Worm (Caenorhabditis elegans) whole organism, young adult: ENCODE data around the gene F13D2.1.
A peak's percentile ranks its signal among the peaks of the same experiment; 100 is the strongest.

Experiments used
- B0035.1 ChIP-seq: sonication (generic microtip); optimal IDR thresholded peaks from 2 replicates; lab custom pipeline; 2016; ENCODE audit warnings: missing genetic modification characterization, mild to moderate bottlenecking, missing compliant biosample characterization, missing genotype, missing genetic modification reagents
- C06A6.2 ChIP-seq: fragments of 200-800 bp; sonication (Bioruptor generic); conservative IDR thresholded peaks from 2 replicates; pipeline ENCODE4 v1.3.6; 2022; ENCODE audit warnings: missing genetic modification characterization, missing compliant biosample characterization
- F22D6.2 ChIP-seq: sonication (generic microtip); optimal IDR thresholded peaks from 2 replicates; lab custom pipeline; 2016; ENCODE audit warnings: mild to moderate bottlenecking, missing genetic modification characterization, missing compliant biosample characterization
- F33H1.4 ChIP-seq: fragments of 200-800 bp; sonication (Bioruptor generic); IDR thresholded peaks from 2 replicates; pipeline ENCODE4 v1.3.6; 2022; ENCODE audit warnings: missing genetic modification reagents, missing genetic modification characterization, missing compliant biosample characterization
- F49E8.2 ChIP-seq: sonication (generic microtip); optimal IDR thresholded peaks from 3 replicates; lab custom pipeline; 2017; ENCODE audit warnings: missing genetic modification characterization, mild to moderate bottlenecking, missing compliant biosample characterization, antibody characterized with exemption, moderate library complexity; ENCODE audit not compliant: insufficient read depth
- F52B5.7 ChIP-seq: sonication (generic microtip); optimal IDR thresholded peaks from 2 replicates; lab custom pipeline; 2016; ENCODE audit warnings: mild to moderate bottlenecking, missing genetic modification characterization, missing compliant biosample characterization
- F55B11.4 ChIP-seq: sonication (generic microtip); optimal IDR thresholded peaks from 2 replicates; lab custom pipeline; 2016; ENCODE audit warnings: missing compliant biosample characterization, missing genetic modification characterization, borderline replicate concordance; ENCODE audit not compliant: insufficient read depth
- F57C9.4 ChIP-seq: sonication (generic microtip); optimal IDR thresholded peaks from 2 replicates; lab custom pipeline; 2017; ENCODE audit warnings: mild to moderate bottlenecking, missing genetic modification characterization, missing compliant biosample characterization
- K12H6.12 ChIP-seq: fragments of 200-800 bp; sonication (Bioruptor generic); optimal IDR thresholded peaks from 2 replicates; lab custom pipeline; 2018; ENCODE audit warnings: mild to moderate bottlenecking, missing genetic modification characterization, missing compliant biosample characterization
- T26A5.8 ChIP-seq: sonication (generic microtip); optimal IDR thresholded peaks from 2 replicates; lab custom pipeline; 2016; ENCODE audit warnings: missing genetic modification characterization, missing compliant biosample characterization
- Y56A3A.18 ChIP-seq: fragments of 200-800 bp; sonication (Bioruptor generic); IDR thresholded peaks from 2 replicates; pipeline ENCODE4 v1.3.6; 2022; ENCODE audit warnings: missing genetic modification reagents, missing genetic modification characterization, missing compliant biosample characterization
- Y67H2A.10 ChIP-seq: fragments of 200-800 bp; sonication (Bioruptor generic); conservative IDR thresholded peaks from 2 replicates; pipeline ENCODE4 v1.3.6; 2022; ENCODE audit warnings: missing genetic modification reagents, missing genetic modification characterization, missing compliant biosample characterization
- Y79H2A.3 ChIP-seq: fragments of 200-800 bp; sonication (Bioruptor generic); conservative IDR thresholded peaks from 2 replicates; pipeline ENCODE4 v1.3.6; 2022; ENCODE audit warnings: missing genetic modification reagents, missing genetic modification characterization, missing compliant biosample characterization
- Y95B8A.8 ChIP-seq: fragments of 200-800 bp; sonication (Bioruptor generic); IDR thresholded peaks from 2 replicates; pipeline ENCODE4 v1.3.6; 2022; ENCODE audit warnings: missing genetic modification reagents, missing genetic modification characterization, missing compliant biosample characterization
- ama-1 ChIP-seq, 3 experiments: fragments of 150-350 bp in 1 of 3; sonication (generic microtip) in 2 of 3; optimal IDR thresholded peaks; 2 replicates each; lab custom pipeline; 2014 to 2018; ENCODE audit warnings: missing biosample characterization in 2 of 3, missing genetic modification characterization in 2 of 3, missing genetic modification reagents in 2 of 3
- atf-7 ChIP-seq: sonication (generic microtip); optimal IDR thresholded peaks from 2 replicates; lab custom pipeline; 2017; ENCODE audit warnings: mild to moderate bottlenecking, missing genetic modification characterization, missing compliant biosample characterization
- dox-1 ChIP-seq: fragments of 200-800 bp; sonication (Bioruptor generic); IDR thresholded peaks from 2 replicates; pipeline ENCODE4 v1.3.6; 2022; ENCODE audit warnings: missing genetic modification reagents, missing genetic modification characterization, missing compliant biosample characterization
- egl-44 ChIP-seq: fragments of 200-800 bp; sonication (Bioruptor generic); IDR thresholded peaks from 2 replicates; pipeline ENCODE4 v1.3.6; 2022; ENCODE audit warnings: missing genetic modification reagents, missing genetic modification characterization, missing compliant biosample characterization
- ekl-4 ChIP-seq: fragments of 200-800 bp; sonication (Bioruptor generic); IDR thresholded peaks from 2 replicates; pipeline ENCODE4 v1.3.6; 2022; ENCODE audit warnings: missing genetic modification reagents, missing genetic modification characterization, missing compliant biosample characterization
- gei-17 ChIP-seq: fragments of 200-800 bp; sonication (Bioruptor generic); optimal IDR thresholded peaks from 2 replicates; lab custom pipeline; 2018; ENCODE audit warnings: mild to moderate bottlenecking, missing genetic modification characterization, missing compliant biosample characterization
- hmg-1.2 ChIP-seq: fragments of 200-800 bp; sonication (Bioruptor generic); IDR thresholded peaks from 2 replicates; pipeline ENCODE4 v1.3.6; 2022; ENCODE audit warnings: missing genetic modification reagents, missing genetic modification characterization, missing compliant biosample characterization
- hrde-1 ChIP-seq: sonication (generic microtip); optimal IDR thresholded peaks from 2 replicates; lab custom pipeline; 2016; ENCODE audit warnings: missing genetic modification characterization, mild to moderate bottlenecking, missing compliant biosample characterization, moderate library complexity, missing genotype, missing genetic modification reagents, borderline replicate concordance
- lin-40 ChIP-seq: sonication (generic microtip); optimal IDR thresholded peaks from 2 replicates; lab custom pipeline; 2016; ENCODE audit warnings: missing genetic modification characterization, mild to moderate bottlenecking, missing compliant biosample characterization, missing genotype, missing genetic modification reagents
- lin-54 ChIP-seq: fragments of 200-800 bp; sonication (Bioruptor generic); optimal IDR thresholded peaks from 2 replicates; lab custom pipeline; 2018; ENCODE audit warnings: mild to moderate bottlenecking, missing genetic modification characterization, missing compliant biosample characterization
- lir-1 ChIP-seq: fragments of 200-800 bp; sonication (Bioruptor generic); conservative IDR thresholded peaks from 2 replicates; pipeline ENCODE4 v1.3.6; 2022; ENCODE audit warnings: missing genetic modification reagents, missing genetic modification characterization, missing compliant biosample characterization
- lsy-27 ChIP-seq: sonication (generic microtip); optimal IDR thresholded peaks from 2 replicates; lab custom pipeline; 2017; ENCODE audit warnings: missing genetic modification characterization, mild to moderate bottlenecking, missing compliant biosample characterization, antibody characterized with exemption, missing genotype, borderline replicate concordance; ENCODE audit not compliant: insufficient read depth
- mel-28 ChIP-seq: sonication (generic microtip); optimal IDR thresholded peaks from 2 replicates; lab custom pipeline; 2016; ENCODE audit warnings: borderline replicate concordance, mild to moderate bottlenecking, missing genetic modification characterization, missing compliant biosample characterization
- nfya-1 ChIP-seq: sonication (generic microtip); optimal IDR thresholded peaks from 2 replicates; lab custom pipeline; 2017; ENCODE audit warnings: antibody characterized with exemption, missing compliant biosample characterization, missing genetic modification characterization, borderline replicate concordance; ENCODE audit not compliant: insufficient read depth
- nfya-2 ChIP-seq: fragments of 200-800 bp; sonication (Bioruptor generic); IDR thresholded peaks from 2 replicates; pipeline ENCODE4 v1.3.6; 2022; ENCODE audit warnings: missing genetic modification reagents, missing genetic modification characterization, missing compliant biosample characterization
- nfyb-1 ChIP-seq: fragments of 200-800 bp; sonication (Bioruptor generic); IDR thresholded peaks from 2 replicates; pipeline ENCODE4 v1.3.6; 2022; ENCODE audit warnings: missing genetic modification reagents, missing genetic modification characterization, missing compliant biosample characterization
- nhr-120 ChIP-seq: fragments of 200-800 bp; sonication (Bioruptor generic); IDR thresholded peaks from 2 replicates; pipeline ENCODE4 v1.3.6; 2022; ENCODE audit warnings: missing genetic modification characterization, missing compliant biosample characterization
- nhr-80 ChIP-seq: sonication (generic microtip); optimal IDR thresholded peaks from 2 replicates; lab custom pipeline; 2016; ENCODE audit warnings: missing genetic modification characterization, missing compliant biosample characterization
- nhr-90 ChIP-seq: sonication (generic microtip); optimal IDR thresholded peaks from 2 replicates; lab custom pipeline; 2016; ENCODE audit warnings: missing genotype, mild to moderate bottlenecking, missing genetic modification characterization, missing compliant biosample characterization
- unc-62 ChIP-seq: fragments of 150-350 bp; optimal IDR thresholded peaks from 2 replicates; lab custom pipeline; 2014; ENCODE audit warnings: missing biosample characterization, missing genetic modification reagents, missing genetic modification characterization
- zfh-2 ChIP-seq: fragments of 200-800 bp; sonication (Bioruptor generic); conservative IDR thresholded peaks from 2 replicates; pipeline ENCODE4 v1.3.6; 2022; ENCODE audit warnings: missing genetic modification reagents, missing genetic modification characterization, missing compliant biosample characterization
- ztf-22 ChIP-seq: fragments of 200-800 bp; sonication (Bioruptor generic); optimal IDR thresholded peaks from 2 replicates; lab custom pipeline; 2018; ENCODE audit warnings: mild to moderate bottlenecking, missing genetic modification characterization, moderate library complexity, missing compliant biosample characterization
- ztf-25 ChIP-seq: fragments of 200-800 bp; sonication (Bioruptor generic); IDR thresholded peaks from 2 replicates; pipeline ENCODE4 v1.3.6; 2022; ENCODE audit warnings: missing genetic modification reagents, missing genetic modification characterization, missing compliant biosample characterization
- ztf-3 ChIP-seq: fragments of 200-800 bp; sonication (Bioruptor generic); optimal IDR thresholded peaks from 2 replicates; lab custom pipeline; 2018; ENCODE audit warnings: mild to moderate bottlenecking, missing genetic modification characterization, missing compliant biosample characterization

The F13D2.1 gene

DNA sequence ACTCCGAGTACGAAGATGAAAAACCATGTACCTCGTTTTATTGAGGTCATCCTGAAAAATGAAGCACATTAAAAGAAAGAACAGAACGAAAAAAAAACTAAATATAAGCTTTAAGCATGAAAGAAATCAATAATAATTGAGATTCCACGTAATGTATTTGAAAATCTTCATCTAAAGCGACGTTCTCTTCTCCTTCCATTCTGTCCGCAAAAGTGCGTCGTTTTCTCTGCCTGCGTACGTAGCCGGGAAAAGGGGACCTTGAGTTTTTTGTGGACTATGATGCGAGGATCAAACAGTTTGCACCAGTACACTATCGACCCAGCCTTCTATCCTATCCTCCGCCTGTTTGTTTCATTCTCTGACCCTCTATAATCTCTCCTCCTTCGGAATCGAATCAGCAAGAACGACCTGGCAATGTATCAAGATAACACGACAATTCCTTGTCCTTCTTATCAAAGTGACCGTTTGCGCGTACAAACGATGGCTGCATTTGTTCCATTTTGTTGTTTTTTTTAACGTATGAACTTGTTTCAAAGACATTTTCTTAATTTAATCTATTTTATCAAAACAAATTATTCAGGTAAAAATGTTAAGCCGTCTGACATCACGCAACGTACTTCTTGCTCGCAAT is 26.1 kb upstream of the F13D2.1 start, which contains the start of the genes C34F6.7 and idh-2:
Gene C34F6.7, minus strand, starts transcription at position 51 of the 631 bp plus-strand sequence.
Gene idh-2, plus strand, starts transcription at position 581 of the 631 bp plus-strand sequence.
- TF ChIP-seq nhr-80 (tag; lab: Kevin White, UChicago): peak; percentile 52
- no peak for TF ChIP-seq lin-54 (GFP tag; lab: Kevin White, UChicago)
- no peak for TF ChIP-seq F33H1.4 (GFP tag; lab: Robert Waterston, UW)
- TF ChIP-seq dox-1 (GFP tag; lab: Robert Waterston, UW): peak; percentile 38; the same call in 1 of the 2 replicates
- TF ChIP-seq nfyb-1 (GFP tag; lab: Robert Waterston, UW): 0 out of 2 replicates have a peak, but pooled peaks have one; percentile 22
- peak; percentile 6 for TF ChIP-seq lin-40 (tag; lab: Kevin White, UChicago)
- TF ChIP-seq T26A5.8 (tag; lab: Kevin White, UChicago): no peak
- no peak for TF ChIP-seq C06A6.2 (GFP tag; lab: Robert Waterston, UW)
- TF ChIP-seq hmg-1.2 (GFP tag; lab: Robert Waterston, UW): peak; percentile 11; the same call in 1 of the 2 replicates

DNA sequence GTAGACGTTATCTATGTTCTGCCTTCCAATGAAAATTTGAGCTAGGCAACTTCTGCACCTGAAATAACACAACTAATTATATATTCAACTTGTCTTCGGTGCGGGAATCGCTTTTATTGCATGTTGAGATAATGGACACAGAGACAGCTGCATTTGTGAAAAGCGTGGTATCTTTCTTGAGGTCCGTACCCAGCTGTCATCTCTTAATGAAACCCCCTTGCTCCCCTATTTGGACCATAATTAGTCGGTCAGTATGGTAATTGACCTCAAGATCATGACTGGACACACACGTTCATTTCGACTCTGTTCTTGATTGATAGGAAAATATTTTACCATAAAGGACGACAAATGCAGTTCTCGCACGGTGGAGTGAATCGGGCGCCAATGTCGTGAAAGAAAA is 21.9 kb upstream of the F13D2.1 start:
- no peak for TF ChIP-seq ztf-25 (GFP tag; lab: Robert Waterston, UW)
- TF ChIP-seq C06A6.2 (GFP tag; lab: Robert Waterston, UW): no peak
- TF ChIP-seq gei-17 (GFP tag; lab: Kevin White, UChicago): no peak
- no peak for TF ChIP-seq ekl-4 (GFP tag; lab: Robert Waterston, UW)
- TF ChIP-seq, all 124 proteins: peak for 0

DNA sequence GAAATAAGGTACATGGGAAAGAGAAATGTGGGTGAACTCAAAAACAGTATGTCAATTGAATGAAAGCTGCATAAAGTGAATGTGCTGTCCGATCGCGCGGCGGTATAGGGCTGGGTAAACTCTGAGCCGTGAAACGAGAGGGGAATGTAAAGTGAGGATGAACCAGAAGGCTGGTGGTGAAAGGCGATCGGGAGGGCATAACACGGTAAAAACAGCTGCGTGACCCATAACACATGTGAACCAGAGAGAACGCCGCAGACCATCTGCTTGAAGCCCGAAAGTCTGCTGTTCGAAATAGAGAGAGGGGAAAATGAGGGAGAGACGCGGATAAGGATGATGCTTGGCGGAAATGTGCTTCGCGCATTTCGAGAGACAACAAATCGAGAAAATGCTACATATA is 21.0 kb upstream of the F13D2.1 start:
- TF ChIP-seq dox-1 (GFP tag; lab: Robert Waterston, UW) (0 out of 2 replicates have a peak, but pooled peaks have one; percentile 26), ztf-3 (GFP tag; lab: Kevin White, UChicago) (no peak), lsy-27 (tag; lab: Kevin White, UChicago) (no peak), egl-44 (no peak), mel-28 (no peak), nfya-1 (no peak), zfh-2 (GFP tag; lab: Robert Waterston, UW) (peak; percentile 55; the same call in 1 of the 2 replicates), F52B5.7 (tag; lab: Kevin White, UChicago) (no peak), nfya-2 (GFP tag; lab: Robert Waterston, UW) (no peak), Y95B8A.8 (no peak), C06A6.2 (GFP tag; lab: Robert Waterston, UW) (no peak), F55B11.4 (tag; lab: Kevin White, UChicago) (no peak), nfyb-1 (GFP tag; lab: Robert Waterston, UW) (no peak), atf-7 (tag; lab: Kevin White, UChicago) (no peak), unc-62 (no peak), nhr-120 (no peak), Y56A3A.18 (GFP tag; lab: Robert Waterston, UW) (no peak)

DNA sequence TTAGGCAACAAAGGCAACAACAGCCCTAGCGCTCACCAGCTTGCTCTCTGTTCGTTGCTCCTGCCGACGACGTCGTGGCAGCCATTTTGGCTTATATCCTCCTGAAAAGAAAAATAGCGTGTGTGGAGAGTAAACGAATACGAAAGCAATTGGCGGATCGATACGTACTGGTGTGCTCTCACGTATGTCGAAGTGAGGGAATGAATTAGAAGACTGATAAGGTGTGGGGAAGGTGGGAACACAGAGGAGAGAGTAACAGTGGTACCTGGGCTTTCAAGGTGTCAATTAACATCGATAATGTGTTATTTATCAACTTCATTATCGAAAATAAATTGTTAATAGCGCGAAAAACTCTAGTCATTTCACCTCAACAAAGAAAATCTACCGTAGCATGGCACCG is 19.4 kb upstream of the F13D2.1 start, which contains the start of gene C34F6.5:
Gene C34F6.5, minus strand, starts transcription at position 101 of the 400 bp plus-strand sequence.
- TF ChIP-seq dox-1 (GFP tag; lab: Robert Waterston, UW): 0 out of 2 replicates have a peak, but pooled peaks have one; percentile 43
- no peak for TF ChIP-seq ama-1 (optimal IDR thresholded peaks at IDR 0.05; lab: Kevin White, UChicago)
- no peak for TF ChIP-seq ama-1 (GFP tag; optimal IDR thresholded peaks at IDR 0.05; lab: Kevin White, UChicago)
- TF ChIP-seq nhr-120: no peak
- no peak for TF ChIP-seq Y95B8A.8
- peak; percentile 58 for TF ChIP-seq nhr-80 (tag; lab: Kevin White, UChicago)

DNA sequence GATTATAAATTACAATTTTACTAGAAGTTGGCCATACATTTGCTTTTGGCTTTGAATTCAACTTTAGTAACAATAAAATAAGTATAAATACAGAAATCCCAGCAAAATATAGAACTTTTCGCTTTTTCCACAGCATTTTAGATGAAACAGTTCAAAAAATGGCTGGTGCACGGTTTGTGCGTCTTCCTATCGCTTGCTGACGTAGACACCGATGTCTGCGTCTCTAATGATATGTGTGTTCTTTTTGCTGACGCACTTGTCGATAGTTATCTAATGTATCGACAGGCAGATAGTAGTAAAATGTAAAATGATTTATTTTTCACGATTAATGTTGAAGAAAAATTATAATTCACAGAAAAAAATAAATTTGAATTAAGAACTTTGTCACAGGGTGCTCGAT is 17.5 kb upstream of the F13D2.1 start, which contains the start of gene hst-2:
Gene hst-2, minus strand, starts transcription at position 203 of the 400 bp plus-strand sequence.
- TF ChIP-seq K12H6.12 (tag; lab: Kevin White, UChicago) (peak; percentile 42), lir-1 (GFP tag; lab: Robert Waterston, UW) (0 out of 2 replicates have a peak, but pooled peaks have one; percentile 44), ztf-22 (GFP tag; lab: Kevin White, UChicago) (no peak), hrde-1 (tag; lab: Kevin White, UChicago) (no peak), F22D6.2 (tag; lab: Kevin White, UChicago) (peak; percentile 37), Y95B8A.8 (no peak), nhr-90 (tag; lab: Kevin White, UChicago) (no peak), B0035.1 (tag; lab: Kevin White, UChicago) (peak; percentile 32), Y79H2A.3 (GFP tag; lab: Robert Waterston, UW) (no peak), Y67H2A.10 (GFP tag; lab: Robert Waterston, UW) (no peak), hmg-1.2 (GFP tag; lab: Robert Waterston, UW) (peak; percentile 98), zfh-2 (GFP tag; lab: Robert Waterston, UW) (no peak), F57C9.4 (tag; lab: Kevin White, UChicago) (no peak), F49E8.2 (tag; lab: Kevin White, UChicago) (no peak), atf-7 (tag; lab: Kevin White, UChicago) (peak; percentile 13), egl-44 (no peak)
